Worm (Caenorhabditis elegans) whole organism, young adult: ENCODE results near the gene C10G8.3.

ENCODE experiments used
- B0019.2 ChIP-seq: fragments of 200-800 bp; sonication (Bioruptor generic); conservative IDR thresholded peaks from 2 replicates; pipeline ENCODE4 v1.3.6; 2022; ENCODE audit warnings: missing genetic modification reagents, missing genetic modification characterization, missing compliant biosample characterization
- T07F8.4 ChIP-seq: sonication (generic microtip); optimal IDR thresholded peaks from 2 replicates; lab custom pipeline; 2016; ENCODE audit warnings: mild to moderate bottlenecking, missing genetic modification characterization, moderate library complexity, missing compliant biosample characterization
- T26A5.8 ChIP-seq: sonication (generic microtip); optimal IDR thresholded peaks from 2 replicates; lab custom pipeline; 2016; ENCODE audit warnings: missing genetic modification characterization, missing compliant biosample characterization
- ets-4 ChIP-seq: fragments of 200-800 bp; sonication (Bioruptor generic); optimal IDR thresholded peaks from 2 replicates; lab custom pipeline; 2018; ENCODE audit warnings: mild to moderate bottlenecking, missing genetic modification characterization, missing compliant biosample characterization
- him-1 ChIP-seq: sonication (generic microtip); optimal IDR thresholded peaks from 2 replicates; lab custom pipeline; 2016; ENCODE audit warnings: missing genotype, missing genetic modification reagents, missing genetic modification characterization, missing compliant biosample characterization
- pbrm-1 ChIP-seq: fragments of 200-800 bp; sonication (Bioruptor generic); IDR thresholded peaks from 2 replicates; pipeline ENCODE4 v1.3.6; 2022; ENCODE audit warnings: missing genetic modification reagents, missing genetic modification characterization, missing compliant biosample characterization
- pha-4 ChIP-seq: fragments of 150-350 bp; sonication (generic microtip); optimal IDR thresholded peaks from 2 replicates; lab custom pipeline; 2014; ENCODE audit warnings: missing biosample characterization, missing genetic modification reagents, missing genetic modification characterization
- snpc-4 ChIP-seq, 5 experiments: fragments of 150-350 bp in 1 of 5; sonication (generic microtip) in 4 of 5; optimal IDR thresholded peaks; 2 replicates each; lab custom pipeline; 2014 to 2018; ENCODE audit warnings: missing genetic modification characterization in 5 of 5, missing biosample characterization in 3 of 5, antibody characterized with exemption in 2 of 5, mild to moderate bottlenecking in 2 of 5, missing compliant biosample characterization in 2 of 5, missing genotype in 2 of 5, moderate library complexity in 2 of 5, missing genetic modification reagents in 1 of 5

DNA sequence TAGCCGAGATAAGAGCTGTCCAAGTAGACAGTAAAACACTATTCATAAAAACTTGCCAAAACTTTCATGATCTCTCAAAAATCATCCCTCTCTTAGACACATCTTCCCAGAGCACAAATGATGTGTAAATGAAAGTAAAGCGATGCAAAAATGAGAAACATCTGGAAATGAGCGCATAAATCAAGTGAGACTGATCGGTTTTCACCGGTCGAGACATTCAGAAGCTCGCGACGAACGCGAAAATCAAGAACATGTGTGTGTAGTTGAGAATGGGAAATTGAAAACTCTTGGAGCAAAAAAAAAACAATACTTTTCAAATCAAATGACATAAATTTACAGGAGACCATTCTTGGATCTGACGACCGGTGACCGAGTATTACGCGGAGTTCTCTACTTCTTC lies 8.2 kb upstream of the C10G8.3 start:
- TF ChIP-seq him-1 (no peak), pbrm-1 (GFP tag; lab: Robert Waterston, UW) (no peak), ets-4 (GFP tag; lab: Kevin White, UChicago) (no peak), snpc-4 (GFP tag; optimal IDR thresholded peaks at IDR 0.05; lab: Kevin White, UChicago) (no peak), snpc-4 (tag; optimal IDR thresholded peaks at IDR 0.05; lab: Kevin White, UChicago) (no peak), T07F8.4 (tag; lab: Kevin White, UChicago) (no peak), B0019.2 (GFP tag; lab: Robert Waterston, UW) (no peak), T26A5.8 (no peak), pha-4 (tag; lab: Kevin White, UChicago) (no peak)
